Worm (Caenorhabditis elegans): ENCODE data around the gene bath-39.
A peak's percentile ranks its signal among the peaks of the same experiment; 100 is the strongest.

bath-39 gene

ce11 chrV:13489830-13490229 lies 30.6 kb downstream of the bath-39 start, which contains the start of gene T10G3.3 (continued):
- TF ChIP-seq nhr-25 (tag; optimal IDR thresholded peaks at IDR 0.05; ENCODE audit: borderline replicate concordance, insufficient read depth) (peak; percentile 4), F26F4.8 (GFP tag; conservative IDR thresholded peaks at IDR 0.05) (no peak), zag-1 (tag; optimal IDR thresholded peaks at IDR 0.05) (no peak), ZK337.2 (GFP tag; IDR thresholded peaks at IDR 0.05) (no peak), ZK546.5 (tag; optimal IDR thresholded peaks at IDR 0.05) (no peak), pha-4 (GFP tag; IDR thresholded peaks at IDR 0.05) (no peak), pha-4 (tag; optimal IDR thresholded peaks at IDR 0.05) (no peak), ceh-20 (GFP tag; IDR thresholded peaks at IDR 0.05) (no peak)

- TF ChIP-seq F49E8.2 (tag; optimal IDR thresholded peaks at IDR 0.05; ENCODE audit: borderline replicate concordance) (no peak), unc-130 (GFP tag; optimal IDR thresholded peaks at IDR 0.05) (no peak), lim-7 (GFP tag; IDR thresholded peaks at IDR 0.05) (no peak), pha-4 (GFP tag; IDR thresholded peaks at IDR 0.05) (no peak), pha-4 (tag; optimal IDR thresholded peaks at IDR 0.05) (no peak), mes-2 (tag; optimal IDR thresholded peaks at IDR 0.05; ENCODE audit: poor library complexity, severe bottlenecking) (peak; percentile 88), nhr-28 (tag; optimal IDR thresholded peaks at IDR 0.05) (peak; percentile 47), saeg-2 (GFP tag; IDR thresholded peaks at IDR 0.05) (no peak), Y5F2A.4 (GFP tag; optimal IDR thresholded peaks at IDR 0.05) (no peak), hlh-30 (tag; optimal IDR thresholded peaks at IDR 0.05; ENCODE audit: insufficient read depth) (peak; percentile 58), daf-16 (GFP tag; optimal IDR thresholded peaks at IDR 0.05) (no peak), daf-16 (tag; optimal IDR thresholded peaks at IDR 0.05) (no peak), hmg-1.1 (GFP tag; IDR thresholded peaks at IDR 0.05) (no peak), nhr-10 (tag; optimal IDR thresholded peaks at IDR 0.05) (no peak), cey-2 (tag; optimal IDR thresholded peaks at IDR 0.05; ENCODE audit: borderline replicate concordance, insufficient read depth) (no peak), set-16 (GFP tag; IDR thresholded peaks at IDR 0.05) (no peak), nhr-237 (tag; optimal IDR thresholded peaks at IDR 0.05) (no peak), D1046.2 (GFP tag; IDR thresholded peaks at IDR 0.05) (no peak), ceh-44 (GFP tag; IDR thresholded peaks at IDR 0.05) (no peak), lin-1 (GFP tag; IDR thresholded peaks at IDR 0.05) (no peak), lin-38 (GFP tag; IDR thresholded peaks at IDR 0.05) (peak; percentile 35; the same call in 1 of the 2 replicates), tag-97 (GFP tag; IDR thresholded peaks at IDR 0.05) (no peak), fos-1 (tag; optimal IDR thresholded peaks at IDR 0.05) (no peak), rbr-2 (tag; optimal IDR thresholded peaks at IDR 0.05) (peak; percentile 36), Y48G9A.11 (GFP tag; IDR thresholded peaks at IDR 0.05) (peak; percentile 98), F37D6.2 (tag; optimal IDR thresholded peaks at IDR 0.05) (no peak), unc-62 (GFP tag; optimal IDR thresholded peaks at IDR 0.05 in 1 of 2) (peak in 1 of 2 experiments; percentile 96), unc-62 (tag; optimal IDR thresholded peaks at IDR 0.05) (no peak), lin-13 (GFP tag; optimal IDR thresholded peaks at IDR 0.05) (no peak), nhr-6 (tag; optimal IDR thresholded peaks at IDR 0.05) (peak; percentile 47), ceh-32 (tag; optimal IDR thresholded peaks at IDR 0.05; ENCODE audit: poor library complexity) (no peak), zip-11 (GFP tag; IDR thresholded peaks at IDR 0.05) (no peak), php-3 (GFP tag; IDR thresholded peaks at IDR 0.05) (no peak), aly-2 (tag; optimal IDR thresholded peaks at IDR 0.05) (no peak), aha-1 (tag) (peak; percentile 49), mxl-3 (GFP tag; optimal IDR thresholded peaks at IDR 0.05) (peak; percentile 3), madf-5 (GFP tag; IDR thresholded peaks at IDR 0.05) (no peak), mep-1 (tag; optimal IDR thresholded peaks at IDR 0.05) (peak; percentile 67), vab-7 (GFP tag; IDR thresholded peaks at IDR 0.05) (no peak), ama-1 (optimal IDR thresholded peaks at IDR 0.05) (no peak), snpc-4 (tag; optimal IDR thresholded peaks at IDR 0.05) (no peak), Y75B8A.6 (GFP tag; IDR thresholded peaks at IDR 0.05) (no peak), mdl-1 (tag; optimal IDR thresholded peaks at IDR 0.05) (peak in 1 of 2 experiments; percentile 8), ZK546.5 (tag; optimal IDR thresholded peaks at IDR 0.05) (no peak), lsy-2 (tag; optimal IDR thresholded peaks at IDR 0.05) (peak in 1 of 2 experiments; percentile 73)
Observed at ce11 chrV:13497322-13497847, 38.1 kb downstream of the bath-39 start, which contains the start of the genes eea-1 and gut-2. Gene eea-1, minus strand, starts transcription at chrV:13497372. Gene gut-2, plus strand, starts transcription at chrV:13497690.
